Worm (Caenorhabditis elegans): ENCODE measurements around the gene npp-27.

The npp-27 gene

DNA sequence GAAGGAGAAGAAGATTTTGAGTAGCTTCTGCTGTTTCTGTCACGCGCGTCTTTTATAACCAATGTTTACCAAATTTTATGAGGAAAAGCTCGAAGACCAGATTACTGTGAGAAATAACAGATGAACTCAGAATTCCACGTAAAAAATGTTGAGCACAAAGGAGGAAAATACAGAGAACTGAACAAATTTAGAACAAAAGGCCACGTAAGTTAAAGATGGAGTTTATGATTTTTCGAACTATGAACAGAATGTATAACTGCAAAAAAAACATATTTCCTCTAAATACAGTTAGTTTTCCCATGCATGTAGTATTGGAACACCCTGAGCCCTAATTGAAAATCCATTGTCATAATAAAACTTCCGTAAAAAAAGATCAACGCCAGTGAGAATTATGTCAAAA, 30.9 kb upstream of the npp-27 start, which contains the start of gene exc-9:
TSS of gene exc-9 (minus strand) at position 101 of the 400 bp plus-strand sequence.
- TF ChIP-seq lim-6 (tag; optimal IDR thresholded peaks at IDR 0.05), result no peak
- no peak for TF ChIP-seq ama-1 (optimal IDR thresholded peaks at IDR 0.05)
- TF ChIP-seq pqm-1 (tag; optimal IDR thresholded peaks at IDR 0.05), result no peak

- no peak for TF ChIP-seq ztf-16 (tag; optimal IDR thresholded peaks at IDR 0.05)
- TF ChIP-seq eyg-1 (tag; optimal IDR thresholded peaks at IDR 0.05), result no peak
- no peak for TF ChIP-seq che-1 (tag; optimal IDR thresholded peaks at IDR 0.05)
- TF ChIP-seq ceh-24 (tag; optimal IDR thresholded peaks at IDR 0.05), result no peak
- no peak for TF ChIP-seq rnt-1 (tag; optimal IDR thresholded peaks at IDR 0.05)
- no peak for TF ChIP-seq pros-1 (tag; optimal IDR thresholded peaks at IDR 0.05)
- TF ChIP-seq ceh-34 (tag; optimal IDR thresholded peaks at IDR 0.05), result no peak
- no peak for TF ChIP-seq elt-4 (tag; optimal IDR thresholded peaks at IDR 0.05)
- TF ChIP-seq ceh-2 (tag; optimal IDR thresholded peaks at IDR 0.05), result no peak
- TF ChIP-seq zip-5 (tag; optimal IDR thresholded peaks at IDR 0.05), result no peak
These were observed 28.8 kb upstream of the npp-27 start, which contains the start of gene F20D12.7 for ce11 chrIV:7938834-7939233. Gene F20D12.7, minus strand, starts transcription at chrIV:7938934.

DNA sequence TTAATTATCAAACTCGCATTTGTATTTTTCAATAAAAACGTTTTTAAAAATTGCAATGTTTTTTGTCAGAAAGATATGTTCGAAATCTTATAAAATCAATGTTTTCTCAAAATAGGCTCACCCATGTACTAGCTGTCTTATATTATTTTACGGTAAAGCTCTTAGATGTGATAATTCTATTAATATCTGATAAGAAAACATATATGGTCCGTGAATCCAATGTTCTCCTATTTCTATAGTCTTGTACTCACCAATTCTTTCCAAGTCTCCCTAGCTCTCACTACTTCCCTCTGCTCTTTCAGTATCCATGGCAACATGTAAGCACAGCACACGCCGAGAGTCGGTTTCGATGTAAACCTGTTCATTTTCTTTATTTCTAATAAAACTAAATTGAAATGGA, 23.7 kb upstream of the npp-27 start, which contains the start of gene bbs-2:
TSS of gene bbs-2 (plus strand) at position 301 of the 400 bp plus-strand sequence.
- no peak for TF ChIP-seq unc-86 (tag; optimal IDR thresholded peaks at IDR 0.05)
- TF ChIP-seq pat-9 (tag; optimal IDR thresholded peaks at IDR 0.05), result no peak
- TF ChIP-seq nhr-232 (tag; optimal IDR thresholded peaks at IDR 0.05), result no peak
- no peak for TF ChIP-seq elt-4 (tag; optimal IDR thresholded peaks at IDR 0.05)
- TF ChIP-seq ceh-34 (tag; optimal IDR thresholded peaks at IDR 0.05), result no peak
- no peak for TF ChIP-seq ttx-3 (tag; optimal IDR thresholded peaks at IDR 0.05)

- no peak for TF ChIP-seq Y22D7AL.16 (tag; optimal IDR thresholded peaks at IDR 0.05)
- TF ChIP-seq K09A11.1 (tag; optimal IDR thresholded peaks at IDR 0.05; ENCODE audit: insufficient read depth), result no peak
- no peak for TF ChIP-seq che-1 (tag; optimal IDR thresholded peaks at IDR 0.05)
- TF ChIP-seq pag-3 (tag; optimal IDR thresholded peaks at IDR 0.05; ENCODE audit: borderline replicate concordance), result no peak
- no peak for TF ChIP-seq C08G9.2 (tag; optimal IDR thresholded peaks at IDR 0.05)
- no peak for TF ChIP-seq ceh-19 (GFP tag; optimal IDR thresholded peaks at IDR 0.05)
- no peak for TF ChIP-seq sox-2 (GFP tag; IDR thresholded peaks at IDR 0.05)
These were observed 21.8 kb upstream of the npp-27 start for ce11 chrIV:7931873-7932272.

- TF ChIP-seq fax-1 (tag; optimal IDR thresholded peaks at IDR 0.05) (no peak), ref-2 (tag; optimal IDR thresholded peaks at IDR 0.05) (no peak), npax-4 (tag; optimal IDR thresholded peaks at IDR 0.05) (no peak), unc-55 (GFP tag; optimal IDR thresholded peaks at IDR 0.05) (no peak), pax-1 (tag; optimal IDR thresholded peaks at IDR 0.05) (no peak), dve-1 (tag; optimal IDR thresholded peaks at IDR 0.05) (no peak), hlh-8 (tag; optimal IDR thresholded peaks at IDR 0.05) (no peak)
These were observed 17.8 kb upstream of the npp-27 start, which contains the start of gene gcy-8 for ce11 chrIV:7927852-7928251. Gene gcy-8, plus strand, starts transcription at chrIV:7928152.

DNA sequence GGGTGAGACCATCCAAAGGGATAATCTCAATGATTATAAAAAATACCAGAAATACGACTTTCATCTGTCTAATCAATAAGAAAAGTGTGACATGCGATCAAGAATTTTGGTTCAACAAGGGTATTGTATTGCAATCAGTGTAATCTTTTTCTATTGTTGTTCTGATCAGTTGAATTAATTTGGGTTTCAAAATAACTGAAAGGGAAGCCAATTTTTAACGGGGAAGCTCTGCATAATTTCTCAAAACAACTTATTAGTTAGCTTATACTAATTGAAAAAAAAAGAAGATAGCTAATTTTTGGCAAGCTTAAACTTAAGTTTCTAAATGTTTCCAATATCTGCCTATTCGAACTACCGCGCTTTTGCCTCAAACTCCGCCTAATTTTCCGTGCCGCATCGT, 17.2 kb upstream of the npp-27 start, which contains the start of gene C49H3.12:
TSS of gene C49H3.12 (minus strand) at position 101 of the 400 bp plus-strand sequence.
- TF ChIP-seq nfya-1 (tag; optimal IDR thresholded peaks at IDR 0.05), result no peak
- TF ChIP-seq madf-2 (tag; optimal IDR thresholded peaks at IDR 0.05), result no peak
- TF ChIP-seq dmd-4 (tag; optimal IDR thresholded peaks at IDR 0.05; ENCODE audit: borderline replicate concordance), result no peak
- TF ChIP-seq hlh-15 (tag; optimal IDR thresholded peaks at IDR 0.05), result no peak
- TF ChIP-seq K02D7.2 (tag; optimal IDR thresholded peaks at IDR 0.05), result no peak
- no peak for TF ChIP-seq ama-1 (optimal IDR thresholded peaks at IDR 0.05)
- no peak for TF ChIP-seq ceh-22 (tag; optimal IDR thresholded peaks at IDR 0.05)
- TF ChIP-seq tbx-7 (tag; optimal IDR thresholded peaks at IDR 0.05), result no peak
- no peak for TF ChIP-seq unc-86 (tag; optimal IDR thresholded peaks at IDR 0.05)
- no peak for TF ChIP-seq pax-1 (tag; optimal IDR thresholded peaks at IDR 0.05)
- no peak for TF ChIP-seq hlh-13 (GFP tag; optimal IDR thresholded peaks at IDR 0.05)
- no peak for TF ChIP-seq sdc-2 (tag; optimal IDR thresholded peaks at IDR 0.05)

All from whole organism, late embryonic.